Worm (Caenorhabditis elegans) whole organism, young adult: Measurements from ENCODE around the gene srh-292.

Source experiments
- B0019.2 ChIP-seq: fragments of 200-800 bp; sonication (Bioruptor generic); conservative IDR thresholded peaks from 2 replicates; pipeline ENCODE4 v1.3.6; 2022; ENCODE audit warnings: missing genetic modification reagents, missing genetic modification characterization, missing compliant biosample characterization
- B0261.1 ChIP-seq: sonication (generic microtip); optimal IDR thresholded peaks from 2 replicates; lab custom pipeline; 2016; ENCODE audit warnings: mild to moderate bottlenecking, missing genetic modification characterization, moderate library complexity, missing compliant biosample characterization
- B0336.3 ChIP-seq: fragments of 200-800 bp; sonication (Bioruptor generic); IDR thresholded peaks from 2 replicates; pipeline ENCODE4 v1.3.6; 2022; ENCODE audit warnings: missing genetic modification characterization, missing compliant biosample characterization
- C17E4.6 ChIP-seq: fragments of 200-800 bp; sonication (Bioruptor generic); IDR thresholded peaks from 2 replicates; pipeline ENCODE4 v1.3.6; 2022; ENCODE audit warnings: missing genetic modification reagents, missing genetic modification characterization, missing compliant biosample characterization
- D2030.7 ChIP-seq: fragments of 200-800 bp; sonication (Bioruptor generic); IDR thresholded peaks from 2 replicates; pipeline ENCODE4 v1.3.6; 2022; ENCODE audit warnings: missing genetic modification reagents, missing genetic modification characterization, missing compliant biosample characterization
- F22D6.2 ChIP-seq: sonication (generic microtip); optimal IDR thresholded peaks from 2 replicates; lab custom pipeline; 2016; ENCODE audit warnings: mild to moderate bottlenecking, missing genetic modification characterization, missing compliant biosample characterization
- F33H1.4 ChIP-seq: fragments of 200-800 bp; sonication (Bioruptor generic); IDR thresholded peaks from 2 replicates; pipeline ENCODE4 v1.3.6; 2022; ENCODE audit warnings: missing genetic modification reagents, missing genetic modification characterization, missing compliant biosample characterization
- F39B2.1 ChIP-seq: fragments of 200-800 bp; sonication (Bioruptor generic); IDR thresholded peaks from 2 replicates; pipeline ENCODE4 v1.3.6; 2022; ENCODE audit warnings: missing genetic modification reagents, missing genetic modification characterization, missing compliant biosample characterization
- F49E8.2 ChIP-seq: sonication (generic microtip); optimal IDR thresholded peaks from 3 replicates; lab custom pipeline; 2017; ENCODE audit warnings: missing genetic modification characterization, mild to moderate bottlenecking, missing compliant biosample characterization, antibody characterized with exemption, moderate library complexity; ENCODE audit not compliant: insufficient read depth
- F55B11.4 ChIP-seq: sonication (generic microtip); optimal IDR thresholded peaks from 2 replicates; lab custom pipeline; 2016; ENCODE audit warnings: missing compliant biosample characterization, missing genetic modification characterization, borderline replicate concordance; ENCODE audit not compliant: insufficient read depth
- K11D2.4 ChIP-seq: fragments of 200-800 bp; sonication (Bioruptor generic); IDR thresholded peaks from 2 replicates; pipeline ENCODE4 v1.3.6; 2022; ENCODE audit warnings: missing genetic modification reagents, missing genetic modification characterization, missing compliant biosample characterization
- K12H6.12 ChIP-seq: fragments of 200-800 bp; sonication (Bioruptor generic); optimal IDR thresholded peaks from 2 replicates; lab custom pipeline; 2018; ENCODE audit warnings: mild to moderate bottlenecking, missing genetic modification characterization, missing compliant biosample characterization
- Y67H2A.10 ChIP-seq: fragments of 200-800 bp; sonication (Bioruptor generic); conservative IDR thresholded peaks from 2 replicates; pipeline ENCODE4 v1.3.6; 2022; ENCODE audit warnings: missing genetic modification reagents, missing genetic modification characterization, missing compliant biosample characterization
- Y95B8A.8 ChIP-seq: fragments of 200-800 bp; sonication (Bioruptor generic); IDR thresholded peaks from 2 replicates; pipeline ENCODE4 v1.3.6; 2022; ENCODE audit warnings: missing genetic modification reagents, missing genetic modification characterization, missing compliant biosample characterization
- atf-7 ChIP-seq: sonication (generic microtip); optimal IDR thresholded peaks from 2 replicates; lab custom pipeline; 2017; ENCODE audit warnings: mild to moderate bottlenecking, missing genetic modification characterization, missing compliant biosample characterization
- attf-5 ChIP-seq: fragments of 200-800 bp; sonication (Bioruptor generic); optimal IDR thresholded peaks from 2 replicates; lab custom pipeline; 2018; ENCODE audit warnings: mild to moderate bottlenecking, missing genetic modification characterization, missing compliant biosample characterization
- cebp-2 ChIP-seq: fragments of 200-800 bp; sonication (Bioruptor generic); IDR thresholded peaks from 2 replicates; pipeline ENCODE4 v1.3.6; 2022; ENCODE audit warnings: missing genetic modification characterization, missing compliant biosample characterization
- ceh-58 ChIP-seq: fragments of 200-800 bp; sonication (Bioruptor generic); IDR thresholded peaks from 2 replicates; pipeline ENCODE4 v1.3.6; 2022; ENCODE audit warnings: missing genetic modification characterization, missing compliant biosample characterization
- egl-18 ChIP-seq: fragments of 200-800 bp; sonication (Bioruptor generic); IDR thresholded peaks from 2 replicates; pipeline ENCODE4 v1.3.6; 2022; ENCODE audit warnings: missing genetic modification reagents, missing genetic modification characterization, missing compliant biosample characterization
- egl-44 ChIP-seq: fragments of 200-800 bp; sonication (Bioruptor generic); IDR thresholded peaks from 2 replicates; pipeline ENCODE4 v1.3.6; 2022; ENCODE audit warnings: missing genetic modification reagents, missing genetic modification characterization, missing compliant biosample characterization
- ets-4 ChIP-seq: fragments of 200-800 bp; sonication (Bioruptor generic); optimal IDR thresholded peaks from 2 replicates; lab custom pipeline; 2018; ENCODE audit warnings: mild to moderate bottlenecking, missing genetic modification characterization, missing compliant biosample characterization
- him-1 ChIP-seq: sonication (generic microtip); optimal IDR thresholded peaks from 2 replicates; lab custom pipeline; 2016; ENCODE audit warnings: missing genotype, missing genetic modification reagents, missing genetic modification characterization, missing compliant biosample characterization
- hmg-1.2 ChIP-seq: fragments of 200-800 bp; sonication (Bioruptor generic); IDR thresholded peaks from 2 replicates; pipeline ENCODE4 v1.3.6; 2022; ENCODE audit warnings: missing genetic modification reagents, missing genetic modification characterization, missing compliant biosample characterization
- let-526 ChIP-seq: fragments of 200-800 bp; sonication (Bioruptor generic); IDR thresholded peaks from 2 replicates; pipeline ENCODE4 v1.3.6; 2022; ENCODE audit warnings: missing genetic modification reagents, missing genetic modification characterization, missing compliant biosample characterization
- lin-26 ChIP-seq: fragments of 200-800 bp; sonication (Bioruptor generic); IDR thresholded peaks from 2 replicates; pipeline ENCODE4 v1.3.6; 2022; ENCODE audit warnings: missing genetic modification reagents, missing genetic modification characterization, missing compliant biosample characterization
- lsl-1 ChIP-seq: fragments of 200-800 bp; sonication (Bioruptor generic); optimal IDR thresholded peaks from 2 replicates; lab custom pipeline; 2018; ENCODE audit warnings: mild to moderate bottlenecking, missing genetic modification characterization, moderate library complexity, missing compliant biosample characterization
- madf-10 ChIP-seq: sonication (generic microtip); optimal IDR thresholded peaks from 2 replicates; lab custom pipeline; 2016; ENCODE audit warnings: mild to moderate bottlenecking, missing genetic modification characterization, missing compliant biosample characterization
- madf-3 ChIP-seq: fragments of 200-800 bp; sonication (Bioruptor generic); IDR thresholded peaks from 2 replicates; pipeline ENCODE4 v1.3.6; 2022; ENCODE audit warnings: missing genetic modification reagents, missing genetic modification characterization, missing compliant biosample characterization
- madf-6 ChIP-seq: fragments of 200-800 bp; sonication (Bioruptor generic); IDR thresholded peaks from 2 replicates; pipeline ENCODE4 v1.3.6; 2022; ENCODE audit warnings: missing genetic modification reagents, missing genetic modification characterization, missing compliant biosample characterization
- mcd-1 ChIP-seq: fragments of 200-800 bp; sonication (Bioruptor generic); IDR thresholded peaks from 2 replicates; pipeline ENCODE4 v1.3.6; 2022; ENCODE audit warnings: missing genetic modification reagents, missing genetic modification characterization, missing compliant biosample characterization
- mel-28 ChIP-seq: sonication (generic microtip); optimal IDR thresholded peaks from 2 replicates; lab custom pipeline; 2016; ENCODE audit warnings: borderline replicate concordance, mild to moderate bottlenecking, missing genetic modification characterization, missing compliant biosample characterization
- mes-4 ChIP-seq: sonication (generic microtip); optimal IDR thresholded peaks from 2 replicates; lab custom pipeline; 2016; ENCODE audit warnings: missing genotype, missing genetic modification characterization, missing compliant biosample characterization
- nhr-179 ChIP-seq: sonication (generic microtip); optimal IDR thresholded peaks from 2 replicates; lab custom pipeline; 2016; ENCODE audit warnings: mild to moderate bottlenecking, missing genetic modification characterization, missing compliant biosample characterization
- nhr-80 ChIP-seq: sonication (generic microtip); optimal IDR thresholded peaks from 2 replicates; lab custom pipeline; 2016; ENCODE audit warnings: missing genetic modification characterization, missing compliant biosample characterization
- repo-1 ChIP-seq: sonication (generic microtip); optimal IDR thresholded peaks from 2 replicates; lab custom pipeline; 2017; ENCODE audit warnings: mild to moderate bottlenecking, missing genetic modification characterization, missing compliant biosample characterization
- rpc-1 ChIP-seq, 2 experiments: fragments of 150-350 bp in 1 of 2; sonication (generic microtip) in 1 of 2; optimal IDR thresholded peaks; 2 replicates each; lab custom pipeline; 2014 to 2018; ENCODE audit warnings: missing biosample characterization in 1 of 2, missing genetic modification characterization in 1 of 2, missing genetic modification reagents in 1 of 2, missing genotype in 1 of 2
- snpc-1.1 ChIP-seq: sonication (generic microtip); optimal IDR thresholded peaks from 2 replicates; lab custom pipeline; 2017; ENCODE audit warnings: missing genetic modification characterization, mild to moderate bottlenecking, missing compliant biosample characterization, antibody characterized with exemption, moderate library complexity, missing genotype, missing genetic modification reagents; ENCODE audit not compliant: insufficient read depth
- snpc-1.3 ChIP-seq: sonication (generic microtip); optimal IDR thresholded peaks from 2 replicates; lab custom pipeline; 2017; ENCODE audit warnings: missing genetic modification characterization, mild to moderate bottlenecking, missing compliant biosample characterization, antibody characterized with exemption, moderate library complexity, missing genotype, missing genetic modification reagents; ENCODE audit not compliant: insufficient read depth
- snpc-3.4 ChIP-seq: sonication (generic microtip); optimal IDR thresholded peaks from 2 replicates; lab custom pipeline; 2017; ENCODE audit warnings: missing genetic modification characterization, mild to moderate bottlenecking, missing compliant biosample characterization, antibody characterized with exemption, moderate library complexity, missing genotype, missing genetic modification reagents
- somi-1 ChIP-seq: fragments of 200-800 bp; sonication (Bioruptor generic); optimal IDR thresholded peaks from 2 replicates; lab custom pipeline; 2018; ENCODE audit warnings: mild to moderate bottlenecking, missing genetic modification characterization, missing compliant biosample characterization
- sptf-2 ChIP-seq: fragments of 200-800 bp; sonication (Bioruptor generic); optimal IDR thresholded peaks from 2 replicates; lab custom pipeline; 2018; ENCODE audit warnings: mild to moderate bottlenecking, missing genetic modification characterization, missing compliant biosample characterization
- tbx-9 ChIP-seq: sonication (generic microtip); optimal IDR thresholded peaks from 2 replicates; lab custom pipeline; 2016; ENCODE audit warnings: borderline replicate concordance, missing genetic modification characterization, inconsistent platforms, missing compliant biosample characterization
- tlf-1 ChIP-seq: fragments of 200-800 bp; sonication (Bioruptor generic); optimal IDR thresholded peaks from 2 replicates; lab custom pipeline; 2018; ENCODE audit warnings: mild to moderate bottlenecking, missing genetic modification characterization, missing compliant biosample characterization
- unc-62 ChIP-seq: fragments of 150-350 bp; optimal IDR thresholded peaks from 2 replicates; lab custom pipeline; 2014; ENCODE audit warnings: missing biosample characterization, missing genetic modification reagents, missing genetic modification characterization
- xnd-1 ChIP-seq: sonication (generic microtip); optimal IDR thresholded peaks from 2 replicates; lab custom pipeline; 2016; ENCODE audit warnings: missing genotype, missing genetic modification reagents, missing genetic modification characterization, missing compliant biosample characterization
- zim-3 ChIP-seq: sonication (generic microtip); optimal IDR thresholded peaks from 2 replicates; lab custom pipeline; 2017; ENCODE audit warnings: mild to moderate bottlenecking, missing genetic modification characterization, moderate library complexity, missing compliant biosample characterization
- ztf-18 ChIP-seq: sonication (generic microtip); optimal IDR thresholded peaks from 2 replicates; lab custom pipeline; 2016; ENCODE audit warnings: missing genotype, mild to moderate bottlenecking, missing genetic modification characterization, missing compliant biosample characterization

srh-292 gene

DNA sequence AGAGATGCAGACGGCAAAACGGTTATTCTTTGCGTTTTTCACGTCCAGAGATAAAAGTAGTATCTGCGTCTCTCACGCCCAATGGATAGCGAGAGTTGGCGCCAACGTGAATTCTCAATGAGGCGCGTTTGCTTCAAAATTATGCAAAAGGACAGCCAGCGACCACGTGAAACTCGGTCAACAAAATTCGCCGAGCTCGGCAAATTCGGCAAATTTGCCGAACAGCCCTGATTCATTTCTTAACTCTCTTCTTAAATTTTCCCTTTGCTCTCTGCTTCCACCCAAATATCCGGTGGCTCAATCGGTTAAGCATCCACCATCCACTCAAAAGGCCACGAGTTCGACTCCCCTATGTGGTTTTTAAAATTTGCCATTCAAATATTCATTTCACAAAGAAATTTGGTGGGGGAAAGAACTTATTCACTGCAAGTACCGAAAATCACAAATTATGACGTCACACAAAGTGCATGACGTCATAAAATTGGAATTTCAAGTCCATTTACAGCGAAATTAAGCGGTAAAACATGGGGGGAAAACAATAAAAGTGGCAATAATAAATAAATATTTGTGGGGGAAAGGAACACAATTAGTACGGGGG, 42.9 kb downstream of the srh-292 start (continued):
- TF ChIP-seq atf-7 (tag; lab: Kevin White, UChicago): peak; percentile 68
- no peak for TF ChIP-seq snpc-1.1 (tag; lab: Kevin White, UChicago)
- peak; percentile 6; the same call in 1 of the 2 replicates for TF ChIP-seq F33H1.4 (GFP tag; lab: Robert Waterston, UW)
- 0 out of 2 replicates have a peak, but pooled peaks have one; percentile 20 for TF ChIP-seq cebp-2 (GFP tag; lab: Robert Waterston, UW)
- no peak for TF ChIP-seq Y67H2A.10 (GFP tag; lab: Robert Waterston, UW)
- peak; percentile 30 for TF ChIP-seq hmg-1.2 (GFP tag; lab: Robert Waterston, UW)
- TF ChIP-seq egl-44: no peak
- 0 out of 2 replicates have a peak, but pooled peaks have one; percentile 25 for TF ChIP-seq F39B2.1
- no peak for TF ChIP-seq sptf-2 (GFP tag; lab: Kevin White, UChicago)
- no peak for TF ChIP-seq B0261.1 (tag; lab: Kevin White, UChicago)
- TF ChIP-seq somi-1 (GFP tag; lab: Kevin White, UChicago): no peak
- no peak for TF ChIP-seq tbx-9 (tag; lab: Kevin White, UChicago)
- TF ChIP-seq F22D6.2 (tag; lab: Kevin White, UChicago): no peak
- TF ChIP-seq Y95B8A.8 (GFP tag; lab: Robert Waterston, UW): no peak
- no peak for TF ChIP-seq madf-10 (tag; lab: Kevin White, UChicago)
- peak; percentile 36; the same call in 1 of the 2 replicates for TF ChIP-seq lin-26 (GFP tag; lab: Robert Waterston, UW)
- no peak for TF ChIP-seq F55B11.4 (tag; lab: Kevin White, UChicago)
- TF ChIP-seq repo-1 (tag; lab: Kevin White, UChicago): no peak
- TF ChIP-seq ceh-58 (GFP tag; lab: Robert Waterston, UW): no peak
- no peak for TF ChIP-seq nhr-80 (tag; lab: Kevin White, UChicago)
- no peak for TF ChIP-seq mes-4
- TF ChIP-seq B0019.2 (GFP tag; lab: Robert Waterston, UW): no peak
- TF ChIP-seq madf-6 (GFP tag; lab: Robert Waterston, UW): no peak; the same call in 1 of the 2 replicates
- TF ChIP-seq xnd-1 (tag; lab: Kevin White, UChicago): no peak
- peak; percentile 58; the same call in 1 of the 2 replicates for TF ChIP-seq madf-3 (GFP tag; lab: Robert Waterston, UW)
- TF ChIP-seq ztf-18: no peak
- TF ChIP-seq K12H6.12: no peak
- TF ChIP-seq snpc-1.3 (tag; lab: Kevin White, UChicago): no peak
- no peak for TF ChIP-seq him-1
- TF ChIP-seq C17E4.6 (GFP tag; lab: Robert Waterston, UW): no peak
- peak; percentile 53 for TF ChIP-seq snpc-3.4
- no peak for TF ChIP-seq ets-4 (GFP tag; lab: Kevin White, UChicago)
- peak; percentile 9 for TF ChIP-seq rpc-1 (optimal IDR thresholded peaks at IDR 0.05; lab: Kevin White, UChicago)
- peak; percentile 63 for TF ChIP-seq rpc-1 (tag; optimal IDR thresholded peaks at IDR 0.05; lab: Kevin White, UChicago)
- peak; percentile 23 for TF ChIP-seq lsl-1
- 0 out of 2 replicates have a peak, but pooled peaks have one; percentile 36 for TF ChIP-seq B0336.3 (GFP tag; lab: Robert Waterston, UW)
- TF ChIP-seq D2030.7: peak; percentile 53; the same call in 1 of the 2 replicates
- TF ChIP-seq unc-62: no peak
- no peak for TF ChIP-seq mel-28 (tag; lab: Kevin White, UChicago)
- TF ChIP-seq egl-18 (GFP tag; lab: Robert Waterston, UW): no peak
- no peak for TF ChIP-seq F49E8.2
- TF ChIP-seq nhr-179 (tag; lab: Kevin White, UChicago): no peak
- no peak for TF ChIP-seq K11D2.4 (GFP tag; lab: Robert Waterston, UW)
- TF ChIP-seq attf-5 (GFP tag; lab: Kevin White, UChicago): no peak
- TF ChIP-seq zim-3 (tag; lab: Kevin White, UChicago): no peak
- peak; percentile 58 for TF ChIP-seq mcd-1 (GFP tag; lab: Robert Waterston, UW)
- TF ChIP-seq tlf-1 (GFP tag; lab: Kevin White, UChicago): no peak
- no peak for TF ChIP-seq let-526 (GFP tag; lab: Robert Waterston, UW)
